Fruit fly (Drosophila melanogaster): Measurements from ENCODE around the gene CG31495.

DNA sequence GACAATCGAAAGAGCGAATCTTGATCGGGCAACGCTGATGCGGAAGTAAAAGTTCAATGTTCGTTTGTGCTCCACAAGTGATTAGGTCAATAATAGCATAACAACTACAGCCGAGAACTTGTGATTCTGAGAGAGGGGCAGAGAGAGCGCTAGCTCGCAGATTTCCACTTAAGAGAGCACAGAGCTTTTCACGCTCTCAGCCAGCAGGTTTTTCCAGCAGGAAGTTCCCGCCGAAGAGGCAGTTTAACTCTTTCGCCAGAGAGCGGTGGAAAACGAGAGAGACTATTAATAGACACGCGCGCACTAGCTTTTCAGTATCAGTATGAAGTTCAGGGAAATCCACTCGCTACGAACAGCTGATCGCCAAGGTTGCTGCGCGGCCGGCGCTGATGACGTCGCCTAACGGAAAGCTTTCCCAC is 24.7 kb downstream of the CG31495 start:
- TF ChIP-seq CTCF (optimal IDR thresholded peaks at IDR 0.05) (no peak), CG8478 (optimal IDR thresholded peaks at IDR 0.05) (no peak)
